Worm (Caenorhabditis elegans) whole organism, L3 larva: Measurements from ENCODE around the gene vps-52.

Experiments
- R02D3.7 ChIP-seq: fragments of 150-350 bp; optimal IDR thresholded peaks from 2 replicates; lab custom pipeline; 2014; ENCODE audit warnings: missing biosample characterization, missing genetic modification characterization
- hmg-11 ChIP-seq: sonication (generic microtip); optimal IDR thresholded peaks from 2 replicates; lab custom pipeline; 2016; ENCODE audit warnings: missing genetic modification characterization, missing compliant biosample characterization
- nhr-11 ChIP-seq: fragments of 150-350 bp; optimal IDR thresholded peaks from 2 replicates; lab custom pipeline; 2014; ENCODE audit warnings: missing biosample characterization, missing genetic modification characterization
- nhr-23 ChIP-seq: fragments of 150-350 bp; optimal IDR thresholded peaks from 2 replicates; lab custom pipeline; 2014; ENCODE audit warnings: missing biosample characterization, missing genetic modification reagents, missing genetic modification characterization
- nhr-237 ChIP-seq: fragments of 150-350 bp; optimal IDR thresholded peaks from 2 replicates; lab custom pipeline; 2014; ENCODE audit warnings: missing biosample characterization, missing genetic modification characterization

- TF ChIP-seq R02D3.7 (tag; lab: Kevin White, UChicago) (no peak), nhr-23 (tag; lab: Kevin White, UChicago) (no peak), nhr-11 (tag; lab: Kevin White, UChicago) (no peak), nhr-237 (tag; lab: Kevin White, UChicago) (no peak), hmg-11 (no peak)
Measured at ce11 chrX:7565005-7565404, at the start of gene vps-52.
